Fruit fly (Drosophila melanogaster) whole organism, pupa: ENCODE measurements around the gene CG43816.

ENCODE experiments used
- CG12605 ChIP-seq: fragments of 200-800 bp; sonication (Bioruptor generic); IDR thresholded peaks from 2 replicates; pipeline ENCODE4 v1.3.6; 2022; ENCODE audit warnings: missing biosample characterization, missing genetic modification characterization
- CG13204 ChIP-seq: fragments of 200-800 bp; sonication (Bioruptor generic); optimal IDR thresholded peaks from 2 replicates; lab custom pipeline; 2018; ENCODE audit warnings: missing biosample characterization, mild to moderate bottlenecking, missing genetic modification characterization, moderate library complexity
- CG14655 ChIP-seq: fragments of 200-800 bp; sonication (Bioruptor generic); optimal IDR thresholded peaks from 3 replicates; lab custom pipeline; 2017; ENCODE audit warnings: mild to moderate bottlenecking, missing biosample characterization, missing genetic modification reagents, missing genetic modification characterization
- CG4496 ChIP-seq: fragments of 200-800 bp; sonication (Bioruptor generic); IDR thresholded peaks from 3 replicates; pipeline ENCODE4 v1.3.6; 2022; ENCODE audit warnings: missing biosample characterization, missing genetic modification characterization
- CG8159 ChIP-seq: fragments of 200-800 bp; sonication (Bioruptor generic); optimal IDR thresholded peaks from 3 replicates; lab custom pipeline; 2018; ENCODE audit warnings: missing biosample characterization, mild to moderate bottlenecking, missing genetic modification characterization, moderate library complexity
- CG8301 ChIP-seq: fragments of 200-800 bp; sonication (Bioruptor generic); optimal IDR thresholded peaks from 2 replicates; lab custom pipeline; 2018; ENCODE audit warnings: missing biosample characterization, mild to moderate bottlenecking, missing genetic modification characterization
- EcR ChIP-seq: fragments of 200-800 bp; sonication (Bioruptor generic); optimal IDR thresholded peaks from 3 replicates; lab custom pipeline; 2019; ENCODE audit warnings: missing biosample characterization, missing genetic modification characterization, mild to moderate bottlenecking, moderate library complexity, missing genetic modification reagents
- Ets98B ChIP-seq: fragments of 200-800 bp; sonication (Bioruptor generic); IDR thresholded peaks from 2 replicates; pipeline ENCODE4 v1.3.6; 2022; ENCODE audit warnings: missing biosample characterization, missing genetic modification characterization
- Pif1A ChIP-seq: fragments of 200-800 bp; sonication (Bioruptor generic); optimal IDR thresholded peaks from 3 replicates; lab custom pipeline; 2016; ENCODE audit warnings: missing biosample characterization, missing genetic modification characterization
- Snoo ChIP-seq: fragments of 200-800 bp; sonication (Bioruptor generic); optimal IDR thresholded peaks from 3 replicates; lab custom pipeline; 2017; ENCODE audit warnings: missing biosample characterization, mild to moderate bottlenecking, missing genetic modification characterization, inconsistent platforms

DNA sequence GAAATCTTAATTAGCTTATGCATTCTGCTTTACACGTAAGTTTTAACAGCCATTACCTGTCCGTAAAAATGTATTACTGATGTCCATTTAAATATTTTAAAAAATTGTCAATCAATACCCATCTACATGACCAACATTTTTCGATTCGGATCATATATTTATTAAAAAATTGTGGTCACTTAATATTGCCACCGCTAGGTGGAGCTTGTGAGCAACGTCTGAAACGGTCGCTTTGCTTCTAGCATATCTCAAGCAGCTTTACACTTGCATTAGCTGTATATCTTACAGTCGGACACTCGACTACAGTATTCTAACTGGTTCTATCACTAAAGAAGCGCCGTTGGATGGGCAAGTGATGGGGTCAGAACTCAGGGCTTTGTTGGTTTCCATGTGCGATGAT lies 22.6 kb downstream of the CG43816 start:
- TF ChIP-seq CG14655 (GFP tag; lab: Kevin White, UChicago) (no peak), CG4496 (GFP tag; lab: Robert Waterston, UW) (no peak), Snoo (tag; lab: Kevin White, UChicago) (no peak), CG8159 (tag; lab: Kevin White, UChicago) (no peak), Ets98B (GFP tag; lab: Robert Waterston, UW) (no peak), Pif1A (GFP tag; lab: Kevin White, UChicago) (no peak), CG8301 (tag; lab: Kevin White, UChicago) (no peak), CG12605 (GFP tag; lab: Robert Waterston, UW) (no peak), EcR (no peak), CG13204 (GFP tag; lab: Kevin White, UChicago) (no peak)
